Worm (Caenorhabditis elegans) whole organism, young adult: Measurements from ENCODE around the gene F49F1.14.
A peak's percentile ranks its signal among the peaks of the same experiment; 100 is the strongest.

Experiments used
- B0035.1 ChIP-seq: sonication (generic microtip); optimal IDR thresholded peaks from 2 replicates; lab custom pipeline; 2016; ENCODE audit warnings: missing genetic modification characterization, mild to moderate bottlenecking, missing compliant biosample characterization, missing genotype, missing genetic modification reagents
- C06A6.2 ChIP-seq: fragments of 200-800 bp; sonication (Bioruptor generic); conservative IDR thresholded peaks from 2 replicates; pipeline ENCODE4 v1.3.6; 2022; ENCODE audit warnings: missing genetic modification characterization, missing compliant biosample characterization
- C17E4.6 ChIP-seq: fragments of 200-800 bp; sonication (Bioruptor generic); IDR thresholded peaks from 2 replicates; pipeline ENCODE4 v1.3.6; 2022; ENCODE audit warnings: missing genetic modification reagents, missing genetic modification characterization, missing compliant biosample characterization
- F10E7.11 ChIP-seq: sonication (generic microtip); optimal IDR thresholded peaks from 2 replicates; lab custom pipeline; 2017; ENCODE audit warnings: mild to moderate bottlenecking, missing genetic modification characterization, moderate library complexity, missing compliant biosample characterization
- F39B2.1 ChIP-seq: fragments of 200-800 bp; sonication (Bioruptor generic); IDR thresholded peaks from 2 replicates; pipeline ENCODE4 v1.3.6; 2022; ENCODE audit warnings: missing genetic modification reagents, missing genetic modification characterization, missing compliant biosample characterization
- F49E8.2 ChIP-seq: sonication (generic microtip); optimal IDR thresholded peaks from 3 replicates; lab custom pipeline; 2017; ENCODE audit warnings: missing genetic modification characterization, mild to moderate bottlenecking, missing compliant biosample characterization, antibody characterized with exemption, moderate library complexity; ENCODE audit not compliant: insufficient read depth
- F52B5.7 ChIP-seq: sonication (generic microtip); optimal IDR thresholded peaks from 2 replicates; lab custom pipeline; 2016; ENCODE audit warnings: mild to moderate bottlenecking, missing genetic modification characterization, missing compliant biosample characterization
- F57C9.4 ChIP-seq: sonication (generic microtip); optimal IDR thresholded peaks from 2 replicates; lab custom pipeline; 2017; ENCODE audit warnings: mild to moderate bottlenecking, missing genetic modification characterization, missing compliant biosample characterization
- K11D2.4 ChIP-seq: fragments of 200-800 bp; sonication (Bioruptor generic); IDR thresholded peaks from 2 replicates; pipeline ENCODE4 v1.3.6; 2022; ENCODE audit warnings: missing genetic modification reagents, missing genetic modification characterization, missing compliant biosample characterization
- K12H6.12 ChIP-seq: fragments of 200-800 bp; sonication (Bioruptor generic); optimal IDR thresholded peaks from 2 replicates; lab custom pipeline; 2018; ENCODE audit warnings: mild to moderate bottlenecking, missing genetic modification characterization, missing compliant biosample characterization
- T07F8.4 ChIP-seq: sonication (generic microtip); optimal IDR thresholded peaks from 2 replicates; lab custom pipeline; 2016; ENCODE audit warnings: mild to moderate bottlenecking, missing genetic modification characterization, moderate library complexity, missing compliant biosample characterization
- T26A5.8 ChIP-seq: sonication (generic microtip); optimal IDR thresholded peaks from 2 replicates; lab custom pipeline; 2016; ENCODE audit warnings: missing genetic modification characterization, missing compliant biosample characterization
- Y56A3A.18 ChIP-seq: fragments of 200-800 bp; sonication (Bioruptor generic); IDR thresholded peaks from 2 replicates; pipeline ENCODE4 v1.3.6; 2022; ENCODE audit warnings: missing genetic modification reagents, missing genetic modification characterization, missing compliant biosample characterization
- Y67H2A.10 ChIP-seq: fragments of 200-800 bp; sonication (Bioruptor generic); conservative IDR thresholded peaks from 2 replicates; pipeline ENCODE4 v1.3.6; 2022; ENCODE audit warnings: missing genetic modification reagents, missing genetic modification characterization, missing compliant biosample characterization
- ZK185.1 ChIP-seq: sonication (generic microtip); optimal IDR thresholded peaks from 2 replicates; lab custom pipeline; 2016; ENCODE audit warnings: mild to moderate bottlenecking, missing genetic modification characterization, missing compliant biosample characterization; ENCODE audit not compliant: poor library complexity, severe bottlenecking
- atf-7 ChIP-seq: sonication (generic microtip); optimal IDR thresholded peaks from 2 replicates; lab custom pipeline; 2017; ENCODE audit warnings: mild to moderate bottlenecking, missing genetic modification characterization, missing compliant biosample characterization
- athp-1 ChIP-seq: sonication (generic microtip); optimal IDR thresholded peaks from 2 replicates; lab custom pipeline; 2017; ENCODE audit warnings: mild to moderate bottlenecking, missing genetic modification characterization, missing compliant biosample characterization
- cebp-1 ChIP-seq, 2 experiments: fragments of 200-800 bp in 1 of 2; sonication (Bioruptor generic) in 1 of 2; sonication (generic microtip) in 1 of 2; IDR thresholded peaks in 1 of 2; optimal IDR thresholded peaks in 1 of 2; 2 replicates each; pipeline versions ENCODE4 v1.3.6 to Lab custom; 2017 to 2022; ENCODE audit warnings: missing compliant biosample characterization in 2 of 2, missing genetic modification characterization in 2 of 2, mild to moderate bottlenecking in 1 of 2, missing genetic modification reagents in 1 of 2, moderate library complexity in 1 of 2
- ceh-27 ChIP-seq: fragments of 200-800 bp; sonication (Bioruptor generic); optimal IDR thresholded peaks from 2 replicates; lab custom pipeline; 2018; ENCODE audit warnings: mild to moderate bottlenecking, missing genetic modification characterization, moderate library complexity, missing compliant biosample characterization
- ceh-79 ChIP-seq: sonication (generic microtip); optimal IDR thresholded peaks from 2 replicates; lab custom pipeline; 2017; ENCODE audit warnings: mild to moderate bottlenecking, missing genetic modification characterization, missing compliant biosample characterization
- chd-7 ChIP-seq: sonication (generic microtip); optimal IDR thresholded peaks from 2 replicates; lab custom pipeline; 2016; ENCODE audit warnings: mild to moderate bottlenecking, missing genetic modification characterization, moderate library complexity, missing compliant biosample characterization
- dox-1 ChIP-seq: fragments of 200-800 bp; sonication (Bioruptor generic); IDR thresholded peaks from 2 replicates; pipeline ENCODE4 v1.3.6; 2022; ENCODE audit warnings: missing genetic modification reagents, missing genetic modification characterization, missing compliant biosample characterization
- dpff-1 ChIP-seq: sonication (generic microtip); optimal IDR thresholded peaks from 2 replicates; lab custom pipeline; 2017; ENCODE audit warnings: mild to moderate bottlenecking, missing genetic modification characterization, missing compliant biosample characterization
- egrh-3 ChIP-seq: fragments of 200-800 bp; sonication (Bioruptor generic); IDR thresholded peaks from 2 replicates; pipeline ENCODE4 v1.3.6; 2022; ENCODE audit warnings: missing genetic modification reagents, missing genetic modification characterization, missing compliant biosample characterization
- fkh-3 ChIP-seq: sonication (generic microtip); optimal IDR thresholded peaks from 2 replicates; lab custom pipeline; 2016; ENCODE audit warnings: mild to moderate bottlenecking, missing genetic modification characterization, missing compliant biosample characterization
- hmg-20 ChIP-seq: fragments of 200-800 bp; sonication (Bioruptor generic); IDR thresholded peaks from 2 replicates; pipeline ENCODE4 v1.3.6; 2022; ENCODE audit warnings: missing genetic modification reagents, missing genetic modification characterization, missing compliant biosample characterization
- lag-1 ChIP-seq: fragments of 200-800 bp; sonication (Bioruptor generic); IDR thresholded peaks from 2 replicates; pipeline ENCODE4 v1.3.6; 2022; ENCODE audit warnings: missing genetic modification reagents, missing genetic modification characterization, missing compliant biosample characterization
- let-607 ChIP-seq, 2 experiments: fragments of 200-800 bp in 1 of 2; sonication (Bioruptor generic) in 1 of 2; sonication (generic microtip) in 1 of 2; optimal IDR thresholded peaks; 2 replicates each; lab custom pipeline; 2016 to 2018; ENCODE audit warnings: mild to moderate bottlenecking in 2 of 2, missing compliant biosample characterization in 2 of 2, missing genetic modification characterization in 2 of 2, moderate library complexity in 2 of 2, missing genotype in 1 of 2
- lin-40 ChIP-seq: sonication (generic microtip); optimal IDR thresholded peaks from 2 replicates; lab custom pipeline; 2016; ENCODE audit warnings: missing genetic modification characterization, mild to moderate bottlenecking, missing compliant biosample characterization, missing genotype, missing genetic modification reagents
- madf-3 ChIP-seq: fragments of 200-800 bp; sonication (Bioruptor generic); IDR thresholded peaks from 2 replicates; pipeline ENCODE4 v1.3.6; 2022; ENCODE audit warnings: missing genetic modification reagents, missing genetic modification characterization, missing compliant biosample characterization
- mcd-1 ChIP-seq: fragments of 200-800 bp; sonication (Bioruptor generic); IDR thresholded peaks from 2 replicates; pipeline ENCODE4 v1.3.6; 2022; ENCODE audit warnings: missing genetic modification reagents, missing genetic modification characterization, missing compliant biosample characterization
- mes-4 ChIP-seq: sonication (generic microtip); optimal IDR thresholded peaks from 2 replicates; lab custom pipeline; 2016; ENCODE audit warnings: missing genotype, missing genetic modification characterization, missing compliant biosample characterization
- nhr-120 ChIP-seq: fragments of 200-800 bp; sonication (Bioruptor generic); IDR thresholded peaks from 2 replicates; pipeline ENCODE4 v1.3.6; 2022; ENCODE audit warnings: missing genetic modification characterization, missing compliant biosample characterization
- nhr-90 ChIP-seq: sonication (generic microtip); optimal IDR thresholded peaks from 2 replicates; lab custom pipeline; 2016; ENCODE audit warnings: missing genotype, mild to moderate bottlenecking, missing genetic modification characterization, missing compliant biosample characterization
- pha-4 ChIP-seq: fragments of 150-350 bp; sonication (generic microtip); optimal IDR thresholded peaks from 2 replicates; lab custom pipeline; 2014; ENCODE audit warnings: missing biosample characterization, missing genetic modification reagents, missing genetic modification characterization
- rcor-1 ChIP-seq: fragments of 200-800 bp; sonication (Bioruptor generic); IDR thresholded peaks from 2 replicates; pipeline ENCODE4 v1.3.6; 2022; ENCODE audit warnings: missing genetic modification reagents, missing genetic modification characterization, missing compliant biosample characterization
- sea-2 ChIP-seq: fragments of 200-800 bp; sonication (Bioruptor generic); IDR thresholded peaks from 2 replicates; pipeline ENCODE4 v1.3.6; 2022; ENCODE audit warnings: missing genetic modification characterization, missing compliant biosample characterization
- sptf-2 ChIP-seq: fragments of 200-800 bp; sonication (Bioruptor generic); optimal IDR thresholded peaks from 2 replicates; lab custom pipeline; 2018; ENCODE audit warnings: mild to moderate bottlenecking, missing genetic modification characterization, missing compliant biosample characterization
- tbx-9 ChIP-seq: sonication (generic microtip); optimal IDR thresholded peaks from 2 replicates; lab custom pipeline; 2016; ENCODE audit warnings: borderline replicate concordance, missing genetic modification characterization, inconsistent platforms, missing compliant biosample characterization
- tlf-1 ChIP-seq: fragments of 200-800 bp; sonication (Bioruptor generic); optimal IDR thresholded peaks from 2 replicates; lab custom pipeline; 2018; ENCODE audit warnings: mild to moderate bottlenecking, missing genetic modification characterization, missing compliant biosample characterization
- unc-62 ChIP-seq: fragments of 150-350 bp; optimal IDR thresholded peaks from 2 replicates; lab custom pipeline; 2014; ENCODE audit warnings: missing biosample characterization, missing genetic modification reagents, missing genetic modification characterization
- xnd-1 ChIP-seq: sonication (generic microtip); optimal IDR thresholded peaks from 2 replicates; lab custom pipeline; 2016; ENCODE audit warnings: missing genotype, missing genetic modification reagents, missing genetic modification characterization, missing compliant biosample characterization
- zfh-2 ChIP-seq: fragments of 200-800 bp; sonication (Bioruptor generic); conservative IDR thresholded peaks from 2 replicates; pipeline ENCODE4 v1.3.6; 2022; ENCODE audit warnings: missing genetic modification reagents, missing genetic modification characterization, missing compliant biosample characterization

F49F1.14 gene

DNA sequence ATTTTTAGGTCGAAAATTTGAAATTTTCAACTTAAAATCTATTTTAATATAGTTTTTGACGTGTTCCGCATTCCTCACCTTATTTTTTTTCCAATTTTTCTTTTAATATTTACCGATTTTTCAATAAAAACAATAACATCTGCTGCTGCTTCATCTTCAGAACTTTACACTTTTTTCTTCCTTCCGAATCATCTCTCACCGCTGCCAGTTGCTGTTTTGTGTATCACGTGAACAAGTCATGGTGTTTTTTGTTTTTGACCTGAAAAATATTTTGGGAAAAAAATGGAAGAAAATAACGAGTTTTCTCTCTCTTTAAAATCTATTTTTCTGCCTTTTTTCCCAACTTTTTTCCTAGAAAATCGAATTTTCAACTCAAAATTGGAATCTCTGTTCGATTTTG lies 12.5 kb downstream of the F49F1.14 start:
- TF ChIP-seq sptf-2 (GFP tag; lab: Kevin White, UChicago) (no peak), dpff-1 (tag; lab: Kevin White, UChicago) (no peak), F10E7.11 (tag; lab: Kevin White, UChicago) (no peak), let-607 (tag; optimal IDR thresholded peaks at IDR 0.05; lab: Kevin White, UChicago) (no peak), mes-4 (tag; lab: Kevin White, UChicago) (no peak), tlf-1 (GFP tag; lab: Kevin White, UChicago) (no peak), egrh-3 (no peak)

DNA sequence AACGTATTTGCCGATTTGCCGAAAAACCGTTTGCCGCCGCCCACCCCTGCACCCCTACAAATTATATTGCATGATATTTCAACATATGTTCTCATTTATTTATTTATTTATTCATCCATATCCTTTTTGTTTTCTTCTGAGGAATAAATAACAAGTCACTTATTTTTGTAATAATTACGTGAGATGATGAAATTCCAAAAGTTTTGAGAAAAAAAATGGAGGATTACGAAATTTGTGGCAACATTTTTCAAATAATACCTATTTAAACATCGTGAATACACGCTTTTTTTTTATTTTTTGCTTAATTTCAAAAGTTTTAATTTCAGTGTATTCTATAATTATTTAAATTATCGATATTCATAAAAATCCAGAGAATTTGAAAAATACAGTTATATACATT lies 15.3 kb downstream of the F49F1.14 start:
- TF ChIP-seq cebp-1 (GFP tag; IDR thresholded peaks at IDR 0.05; lab: Robert Waterston, UW) (no peak), cebp-1 (tag; optimal IDR thresholded peaks at IDR 0.05; lab: Kevin White, UChicago) (peak; percentile 67), sptf-2 (GFP tag; lab: Kevin White, UChicago) (no peak)

DNA sequence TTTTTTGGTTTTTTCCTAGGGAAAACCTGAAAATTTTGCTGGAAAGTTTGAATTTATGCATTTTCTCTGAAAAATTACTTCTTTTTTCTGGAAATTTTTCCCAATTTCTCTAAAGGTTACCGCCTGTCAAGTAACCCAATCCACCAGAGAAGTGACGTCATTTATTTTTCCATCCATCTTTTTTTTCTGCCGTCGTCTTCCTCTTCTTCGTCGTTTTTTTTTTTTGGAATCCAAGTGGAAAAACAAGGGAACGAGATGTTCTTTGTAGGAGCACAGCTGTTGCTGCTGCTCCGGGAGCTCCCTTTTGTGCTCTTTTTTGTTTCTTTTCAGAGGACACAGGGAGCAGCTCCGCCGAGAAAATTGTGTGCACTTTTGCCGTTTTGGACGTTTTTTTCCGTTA lies 17.9 kb downstream of the F49F1.14 start:
- TF ChIP-seq Y56A3A.18 (GFP tag; lab: Robert Waterston, UW) = no peak
- TF ChIP-seq fkh-3 (tag; lab: Kevin White, UChicago) = no peak
- TF ChIP-seq atf-7 (tag; lab: Kevin White, UChicago) = peak; percentile 62
- TF ChIP-seq F39B2.1 = no peak
- TF ChIP-seq nhr-90 = no peak
- no peak for TF ChIP-seq rcor-1 (GFP tag; lab: Robert Waterston, UW)
- TF ChIP-seq C06A6.2 (GFP tag; lab: Robert Waterston, UW) = no peak
- TF ChIP-seq zfh-2 (GFP tag; lab: Robert Waterston, UW) = no peak
- TF ChIP-seq lag-1 (GFP tag; lab: Robert Waterston, UW) = no peak
- 0 out of 2 replicates have a peak, but pooled peaks have one; percentile 36 for TF ChIP-seq K11D2.4
- no peak for TF ChIP-seq T26A5.8 (tag; lab: Kevin White, UChicago)

ce11 chrIV:4093087-4093486 lies 19.2 kb downstream of the F49F1.14 start:
- TF ChIP-seq pha-4 (tag; lab: Kevin White, UChicago) (no peak), F52B5.7 (no peak), F57C9.4 (tag; lab: Kevin White, UChicago) (no peak), zfh-2 (GFP tag; lab: Robert Waterston, UW) (peak; percentile 95), B0035.1 (tag; lab: Kevin White, UChicago) (no peak), mes-4 (tag; lab: Kevin White, UChicago) (no peak), lin-40 (tag; lab: Kevin White, UChicago) (peak; percentile 73), dox-1 (no peak), nhr-90 (peak; percentile 3), ZK185.1 (tag; lab: Kevin White, UChicago) (peak; percentile 65), K12H6.12 (tag; lab: Kevin White, UChicago) (peak; percentile 72), ceh-79 (tag; lab: Kevin White, UChicago) (no peak), xnd-1 (tag; lab: Kevin White, UChicago) (no peak), T07F8.4 (no peak), ceh-27 (GFP tag; lab: Kevin White, UChicago) (peak; percentile 41), cebp-1 (GFP tag; IDR thresholded peaks at IDR 0.05; lab: Robert Waterston, UW) (no peak), cebp-1 (tag; optimal IDR thresholded peaks at IDR 0.05; lab: Kevin White, UChicago) (peak; percentile 84), hmg-20 (GFP tag; lab: Robert Waterston, UW) (no peak), athp-1 (tag; lab: Kevin White, UChicago) (no peak), F10E7.11 (tag; lab: Kevin White, UChicago) (no peak), mcd-1 (GFP tag; lab: Robert Waterston, UW) (peak; percentile 56), tbx-9 (no peak), egrh-3 (no peak), Y67H2A.10 (GFP tag; lab: Robert Waterston, UW) (no peak), F49E8.2 (tag; lab: Kevin White, UChicago) (no peak), chd-7 (no peak), sea-2 (GFP tag; lab: Robert Waterston, UW) (no peak), nhr-120 (GFP tag; lab: Robert Waterston, UW) (no peak), unc-62 (GFP tag; lab: Kevin White, UChicago) (no peak), C17E4.6 (GFP tag; lab: Robert Waterston, UW) (no peak), madf-3 (GFP tag; lab: Robert Waterston, UW) (no peak)
